Fruit fly (Drosophila melanogaster) whole organism, prepupa: ENCODE measurements around the gene ppk20.

Experiments used
- CG10631 ChIP-seq: fragments of 200-800 bp; sonication (Bioruptor generic); optimal IDR thresholded peaks from 2 replicates; lab custom pipeline; 2016; ENCODE audit warnings: missing biosample characterization, missing genetic modification characterization
- CG11294 ChIP-seq: fragments of 200-800 bp; sonication (Bioruptor generic); IDR thresholded peaks from 2 replicates; pipeline ENCODE4 v1.3.6; 2022; ENCODE audit warnings: missing biosample characterization, missing genetic modification characterization
- CG11902 ChIP-seq: fragments of 200-800 bp; sonication (Bioruptor generic); optimal IDR thresholded peaks from 3 replicates; lab custom pipeline; 2016; ENCODE audit warnings: missing biosample characterization, missing genetic modification characterization
- CG34406 ChIP-seq: fragments of 200-800 bp; sonication (Bioruptor generic); optimal IDR thresholded peaks from 3 replicates; lab custom pipeline; 2016; ENCODE audit warnings: missing biosample characterization, missing genetic modification characterization
- Eip93F ChIP-seq: fragments of 200-800 bp; sonication (Bioruptor generic); optimal IDR thresholded peaks from 2 replicates; lab custom pipeline; 2016; ENCODE audit warnings: missing biosample characterization, mild to moderate bottlenecking, missing genetic modification characterization
- Gug ChIP-seq: fragments of 200-800 bp; sonication (Bioruptor generic); IDR thresholded peaks from 2 replicates; pipeline ENCODE4 v1.3.6; 2022; ENCODE audit warnings: missing biosample characterization, missing genetic modification characterization
- Hr39 ChIP-seq: fragments of 200-800 bp; sonication (Bioruptor generic); optimal IDR thresholded peaks from 2 replicates; lab custom pipeline; 2016; ENCODE audit warnings: missing biosample characterization, missing genetic modification characterization
- OdsH ChIP-seq: fragments of 200-800 bp; sonication (Bioruptor generic); optimal IDR thresholded peaks from 3 replicates; lab custom pipeline; 2016; ENCODE audit warnings: missing biosample characterization, missing genetic modification characterization
- dac ChIP-seq: fragments of 200-800 bp; sonication (Bioruptor generic); optimal IDR thresholded peaks from 2 replicates; lab custom pipeline; 2017; ENCODE audit warnings: missing biosample characterization, mild to moderate bottlenecking, missing genetic modification characterization
- dsx ChIP-seq: fragments of 200-800 bp; optimal IDR thresholded peaks from 3 replicates; lab custom pipeline; 2019; ENCODE audit warnings: missing biosample characterization, mild to moderate bottlenecking, missing genetic modification characterization, moderate library complexity; ENCODE audit not compliant: poor library complexity, severe bottlenecking
- fd59A ChIP-seq: fragments of 200-800 bp; sonication (Bioruptor generic); optimal IDR thresholded peaks from 2 replicates; lab custom pipeline; 2017; ENCODE audit warnings: missing biosample characterization, mild to moderate bottlenecking, missing genetic modification characterization, missing genetic modification reagents
- net ChIP-seq: fragments of 200-800 bp; sonication (Bioruptor generic); optimal IDR thresholded peaks from 3 replicates; lab custom pipeline; 2016; ENCODE audit warnings: missing biosample characterization, missing genetic modification characterization
- ss ChIP-seq, 2 experiments: fragments of 200-800 bp; sonication (Bioruptor generic); optimal IDR thresholded peaks; 2 replicates in 1 of 2; 3 replicates in 1 of 2; lab custom pipeline; 2017 to 2018; ENCODE audit warnings: mild to moderate bottlenecking in 2 of 2, missing biosample characterization in 2 of 2, missing genetic modification characterization in 2 of 2, moderate library complexity in 1 of 2
- vri ChIP-seq: fragments of 200-800 bp; sonication (Bioruptor generic); optimal IDR thresholded peaks from 3 replicates; lab custom pipeline; 2016; ENCODE audit warnings: missing biosample characterization, mild to moderate bottlenecking, missing genetic modification characterization

- TF ChIP-seq net (no peak), CG11902 (GFP tag; lab: Kevin White, UChicago) (no peak), vri (GFP tag; lab: Kevin White, UChicago) (no peak), CG11294 (GFP tag; lab: Robert Waterston, UW) (no peak), ss (GFP tag; optimal IDR thresholded peaks at IDR 0.05; lab: Kevin White, UChicago) (no peak), Eip93F (GFP tag; lab: Kevin White, UChicago) (no peak), Hr39 (GFP tag; lab: Kevin White, UChicago) (no peak), CG34406 (no peak), dsx (GFP tag; lab: Kevin White, UChicago) (no peak), CG10631 (no peak), Gug (GFP tag; lab: Robert Waterston, UW) (no peak), dac (GFP tag; lab: Kevin White, UChicago) (no peak), fd59A (GFP tag; lab: Kevin White, UChicago) (no peak), OdsH (GFP tag; lab: Kevin White, UChicago) (no peak)
These were observed 4.4 kb downstream of the ppk20 start, which contains the start of gene ppk21 for dm6 chr3R:29664183-29664829.
